Worm (Caenorhabditis elegans): ENCODE measurements around the gene Y71H2AM.29.

Y71H2AM.29 gene

DNA sequence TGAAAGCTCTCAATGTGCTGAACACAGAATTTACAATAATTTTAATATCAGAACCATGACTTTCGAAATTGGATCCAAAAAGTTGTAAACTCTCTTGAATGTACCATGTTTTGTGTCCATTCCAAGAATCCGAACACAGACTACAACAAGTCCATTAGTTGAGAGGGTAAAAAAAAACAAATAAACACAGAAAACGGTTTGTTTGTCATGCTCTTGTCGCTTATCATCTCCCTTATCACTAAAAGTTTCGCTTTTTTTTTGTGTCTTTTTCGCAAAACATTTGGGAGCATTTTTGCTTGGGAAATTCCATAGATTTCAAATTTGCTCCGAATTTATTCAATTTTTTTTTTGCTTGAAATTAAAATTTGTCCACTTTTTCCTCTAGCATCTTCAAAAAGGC lies 36.9 kb downstream of the Y71H2AM.29 start:
- peak; percentile 48 for TF ChIP-seq dmd-6 (GFP tag; IDR thresholded peaks at IDR 0.05)
- no peak for TF ChIP-seq T20F7.1 (GFP tag; optimal IDR thresholded peaks at IDR 0.05)
- peak; percentile 66 for TF ChIP-seq pqm-1 (tag; optimal IDR thresholded peaks at IDR 0.05)
- peak; percentile 35 for TF ChIP-seq nhr-77 (tag; optimal IDR thresholded peaks at IDR 0.05)
- TF ChIP-seq hif-1 (tag; optimal IDR thresholded peaks at IDR 0.05) = no peak
- TF ChIP-seq dve-1 (tag; optimal IDR thresholded peaks at IDR 0.05; ENCODE audit: insufficient read depth) = peak; percentile 31
- TF ChIP-seq php-3 (GFP tag; IDR thresholded peaks at IDR 0.05) = 0 out of 2 replicates have a peak, but pooled peaks have one; percentile 22
- peak; percentile 38 for TF ChIP-seq hlh-11 (tag; optimal IDR thresholded peaks at IDR 0.05)
- no peak for TF ChIP-seq aha-1 (tag)
- TF ChIP-seq tra-1 (GFP tag; IDR thresholded peaks at IDR 0.05) = peak; percentile 20; the same call in 1 of the 2 replicates
- no peak for TF ChIP-seq Y105C5A.15 (GFP tag; IDR thresholded peaks at IDR 0.05)
- TF ChIP-seq daf-16 (GFP tag; optimal IDR thresholded peaks at IDR 0.05) = no peak
- TF ChIP-seq daf-16 (tag; optimal IDR thresholded peaks at IDR 0.05) = peak; percentile 84
- TF ChIP-seq nhr-28 (tag; optimal IDR thresholded peaks at IDR 0.05) = peak; percentile 85
- peak in 1 of 2 experiments; percentile 24 for TF ChIP-seq unc-62 (GFP tag; optimal IDR thresholded peaks at IDR 0.05 in 1 of 2)
- no peak for TF ChIP-seq unc-62 (tag; optimal IDR thresholded peaks at IDR 0.05)

DNA sequence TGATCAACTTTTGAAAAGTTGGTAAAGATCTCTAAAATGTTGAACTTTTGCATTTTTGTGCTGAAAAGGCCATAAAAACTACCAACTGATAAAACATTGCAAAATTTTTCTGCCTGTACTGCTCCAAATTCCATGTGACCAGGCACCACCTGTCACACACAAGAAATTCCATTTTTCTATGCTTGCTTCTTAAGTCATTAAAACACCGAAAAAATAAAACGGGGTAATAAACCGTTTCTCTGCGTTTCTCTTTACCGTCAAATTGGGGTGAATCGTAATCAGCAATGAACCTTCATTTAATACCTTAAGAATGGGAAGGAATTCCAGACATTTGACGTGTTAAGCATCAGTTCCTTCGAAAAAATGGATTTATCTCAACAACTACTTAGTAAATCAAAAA lies 37.6 kb downstream of the Y71H2AM.29 start:
- TF ChIP-seq nhr-48 (tag; optimal IDR thresholded peaks at IDR 0.05) (peak; percentile 44), aly-2 (tag; optimal IDR thresholded peaks at IDR 0.05) (no peak), tra-1 (GFP tag; IDR thresholded peaks at IDR 0.05) (peak; percentile 60; the same call in 1 of the 2 replicates), hmg-1.1 (GFP tag; IDR thresholded peaks at IDR 0.05) (no peak), dmd-6 (GFP tag; IDR thresholded peaks at IDR 0.05) (peak; percentile 93), skn-1 (tag; optimal IDR thresholded peaks at IDR 0.05) (no peak), daf-8 (GFP tag; IDR thresholded peaks at IDR 0.05) (no peak), D1046.2 (GFP tag; IDR thresholded peaks at IDR 0.05) (no peak), T20F7.1 (GFP tag; optimal IDR thresholded peaks at IDR 0.05) (peak; percentile 43), nhr-11 (tag; optimal IDR thresholded peaks at IDR 0.05) (no peak), nhr-28 (tag; optimal IDR thresholded peaks at IDR 0.05) (peak; percentile 92), spr-1 (tag; optimal IDR thresholded peaks at IDR 0.05) (no peak), nhr-10 (tag; optimal IDR thresholded peaks at IDR 0.05) (no peak), Y5F2A.4 (GFP tag; optimal IDR thresholded peaks at IDR 0.05) (no peak), nhr-6 (tag; optimal IDR thresholded peaks at IDR 0.05) (no peak), ceh-28 (tag; optimal IDR thresholded peaks at IDR 0.05) (no peak), nhr-42 (GFP tag; IDR thresholded peaks at IDR 0.05) (no peak), saeg-2 (GFP tag; IDR thresholded peaks at IDR 0.05) (no peak), pqm-1 (tag; optimal IDR thresholded peaks at IDR 0.05) (peak; percentile 95), F49E8.2 (tag; optimal IDR thresholded peaks at IDR 0.05; ENCODE audit: borderline replicate concordance) (no peak), lsy-2 (tag; optimal IDR thresholded peaks at IDR 0.05) (peak in 1 of 2 experiments; percentile 26), lin-38 (GFP tag; IDR thresholded peaks at IDR 0.05) (no peak), ztf-11 (tag; optimal IDR thresholded peaks at IDR 0.05) (no peak), daf-16 (GFP tag; optimal IDR thresholded peaks at IDR 0.05) (no peak), daf-16 (tag; optimal IDR thresholded peaks at IDR 0.05) (peak; percentile 92), mep-1 (tag; optimal IDR thresholded peaks at IDR 0.05) (peak; percentile 35), php-3 (GFP tag; IDR thresholded peaks at IDR 0.05) (peak; percentile 99), ctbp-1 (GFP tag; IDR thresholded peaks at IDR 0.05) (no peak), lin-29 (GFP tag; IDR thresholded peaks at IDR 0.05) (no peak), nhr-77 (tag; optimal IDR thresholded peaks at IDR 0.05) (peak; percentile 78), fkh-10 (GFP tag; optimal IDR thresholded peaks at IDR 0.05) (no peak), ceh-32 (tag; optimal IDR thresholded peaks at IDR 0.05; ENCODE audit: poor library complexity) (no peak), ces-1 (GFP tag; optimal IDR thresholded peaks at IDR 0.05) (no peak), dve-1 (tag; optimal IDR thresholded peaks at IDR 0.05; ENCODE audit: insufficient read depth) (peak; percentile 91), lin-39 (tag; optimal IDR thresholded peaks at IDR 0.05) (no peak), ztf-7 (tag; optimal IDR thresholded peaks at IDR 0.05) (no peak), R02D3.7 (tag; optimal IDR thresholded peaks at IDR 0.05) (no peak), mdl-1 (tag; optimal IDR thresholded peaks at IDR 0.05) (peak in 1 of 2 experiments; percentile 10), hlh-30 (tag; optimal IDR thresholded peaks at IDR 0.05; ENCODE audit: insufficient read depth) (peak; percentile 53), ama-1 (optimal IDR thresholded peaks at IDR 0.05) (no peak), mxl-3 (GFP tag; optimal IDR thresholded peaks at IDR 0.05) (peak; percentile 23), arid-1 (GFP tag; conservative IDR thresholded peaks at IDR 0.05) (no peak), nhr-76 (tag; optimal IDR thresholded peaks at IDR 0.05) (no peak), hlh-11 (tag; optimal IDR thresholded peaks at IDR 0.05) (peak; percentile 88)

Data from whole organism, L4 larva.